Fruit fly (Drosophila melanogaster) ovary, adult (tissue): ENCODE results near the gene CG42404.

Experiments used
- CG17801 ChIP-seq: fragments of 200-800 bp; optimal IDR thresholded peaks from 2 replicates; lab custom pipeline; 2019; ENCODE audit warnings: missing biosample characterization, mild to moderate bottlenecking, missing genetic modification characterization, moderate library complexity; ENCODE audit not compliant: partially characterized antibody

Gene CG42404

DNA sequence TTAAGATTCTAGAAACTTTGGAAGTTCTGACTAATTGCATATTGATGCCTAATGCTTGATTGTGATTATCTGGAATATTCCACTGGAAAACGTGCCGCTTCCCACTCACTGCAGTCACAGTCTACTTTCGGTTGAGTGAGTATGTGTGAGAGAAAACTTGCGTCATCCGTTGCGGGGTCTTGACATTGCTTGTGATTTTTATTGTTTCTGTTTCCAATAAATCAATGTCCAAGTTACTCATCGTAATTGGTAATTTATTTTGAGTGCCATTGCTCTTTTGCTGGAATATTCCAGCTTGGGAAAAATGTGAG lies 6.9 kb upstream of the CG42404 start:
- no peak for TF ChIP-seq CG17801

DNA sequence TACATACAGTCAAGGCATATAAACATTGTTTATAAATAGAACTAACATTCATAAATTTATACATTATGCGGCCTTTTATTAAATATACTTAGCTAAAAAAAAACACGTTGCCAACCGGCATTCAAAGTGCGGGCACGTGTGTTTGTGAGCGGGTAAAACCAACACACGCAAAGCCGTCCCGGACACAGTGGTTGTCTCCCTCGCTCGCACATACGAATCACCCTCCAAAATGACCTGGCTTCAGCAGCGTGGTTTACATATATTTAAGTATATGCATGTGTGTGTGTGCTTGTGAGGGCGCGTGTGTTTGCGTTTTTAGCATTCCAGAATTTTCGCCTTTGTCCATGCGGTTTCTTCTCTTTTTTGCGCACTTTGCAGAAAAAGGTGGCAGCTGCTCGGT lies 6.4 kb upstream of the CG42404 start:
- TF ChIP-seq CG17801: no peak

DNA sequence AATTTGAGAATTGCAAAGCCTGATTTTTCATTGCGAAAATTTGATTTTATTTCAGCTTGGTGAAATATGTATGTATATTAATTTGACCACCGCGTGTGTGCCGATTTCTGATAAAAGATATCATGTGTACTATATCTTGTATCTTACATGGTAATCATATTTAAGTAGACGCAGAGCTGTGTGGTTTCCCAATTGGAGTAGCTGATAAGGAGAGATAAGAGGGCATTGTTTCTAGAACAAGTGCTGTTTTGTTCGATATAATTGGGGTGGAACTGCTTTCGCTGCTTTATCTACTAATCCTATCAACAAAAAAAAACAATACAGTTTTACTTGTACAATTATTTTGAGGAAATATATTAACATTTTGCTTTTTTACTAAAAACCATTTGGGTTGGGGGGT lies 3.3 kb upstream of the CG42404 start:
- no peak for TF ChIP-seq CG17801

DNA sequence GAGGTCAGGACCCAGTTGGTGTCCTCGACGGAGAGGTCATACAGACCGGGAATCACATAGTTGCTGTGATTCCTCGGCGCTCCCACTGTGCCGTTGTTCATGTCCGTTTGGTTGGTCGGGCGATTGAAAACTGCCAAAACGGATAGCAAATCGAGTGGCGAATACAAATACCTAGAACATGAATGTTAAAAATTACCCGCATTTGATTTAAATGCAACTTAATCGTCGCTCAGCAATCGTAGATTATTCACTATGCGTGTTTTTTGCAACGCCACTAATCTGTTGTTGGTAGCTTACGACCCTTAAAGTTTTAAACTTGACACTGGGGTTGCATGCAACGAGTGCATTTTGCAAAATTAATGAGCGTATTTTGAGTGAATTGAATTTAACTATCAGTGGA lies 857 bp upstream of the CG42404 start, which contains the start of gene Amt:
Amt (minus strand) TSS at position 101 of the 400 bp plus-strand sequence.
- TF ChIP-seq CG17801: no peak

DNA sequence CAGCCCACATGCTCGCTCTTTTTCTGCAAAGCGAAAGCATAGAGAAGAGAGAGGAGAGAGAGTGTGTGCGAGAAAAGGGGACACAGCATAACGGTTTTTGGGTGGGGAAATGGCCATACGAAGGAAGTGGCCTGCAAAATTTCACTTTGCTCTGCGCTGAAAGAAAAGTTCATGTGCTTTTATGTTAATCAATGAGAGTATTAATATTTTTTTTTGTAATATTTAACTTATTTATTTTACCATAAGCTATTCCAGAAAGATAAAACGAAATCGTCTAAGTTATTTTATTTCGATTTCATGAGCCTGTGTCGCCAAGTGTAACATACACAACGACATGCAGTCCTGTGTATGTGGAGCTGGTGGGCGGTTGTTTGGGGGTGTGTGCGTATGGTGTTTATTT lies 560 bp downstream of the CG42404 start:
- TF ChIP-seq CG17801: no peak

DNA sequence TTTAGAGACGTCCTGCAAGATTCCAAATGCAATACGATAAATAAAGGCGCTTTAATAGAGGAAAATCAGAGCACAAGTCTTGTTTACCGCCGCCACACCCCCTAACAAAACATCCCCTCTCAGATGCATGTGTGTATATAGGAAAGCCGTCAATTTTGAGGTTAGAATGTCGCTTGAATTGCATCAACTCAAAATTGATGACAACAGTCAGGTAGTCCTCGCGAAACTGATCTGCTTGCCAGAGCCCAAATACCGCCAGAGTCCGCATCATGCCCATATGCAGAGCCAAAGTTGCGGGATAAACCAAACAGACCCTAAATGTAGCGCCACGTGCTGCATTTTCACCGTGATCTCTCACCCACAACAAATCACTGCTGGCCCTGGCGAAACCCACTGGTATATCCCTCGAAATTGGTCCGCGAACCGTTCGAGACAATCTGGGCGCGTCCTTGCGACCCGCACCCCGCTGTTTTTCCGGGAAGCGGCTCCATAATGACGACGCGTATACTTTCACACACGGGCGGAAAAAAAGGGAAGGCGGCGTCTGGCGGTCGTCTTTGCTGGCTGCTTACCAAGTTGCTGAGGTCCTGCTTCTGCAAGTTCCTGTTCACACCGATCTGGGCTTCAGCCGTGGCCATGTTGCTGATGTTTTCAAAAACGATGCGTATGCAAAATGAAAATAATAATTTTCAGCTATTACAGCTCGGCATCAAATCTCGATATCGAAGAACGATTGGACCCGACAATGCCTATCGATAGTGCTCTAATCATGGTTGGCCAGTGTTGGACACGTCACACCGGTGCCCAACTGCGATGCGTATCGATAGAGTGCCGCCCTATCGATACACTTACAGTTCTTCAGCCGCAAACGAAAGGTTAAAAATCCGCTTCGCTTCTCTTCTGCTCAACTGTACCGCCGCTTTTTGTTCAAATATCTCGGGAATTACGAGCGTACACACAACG lies 13.1 kb downstream of the CG42404 start, which contains the start of the genes eIF2gamma and Set:
eIF2gamma (minus strand) TSS at position 749 of the 963 bp plus-strand sequence.
Set (plus strand) TSS at position 843 of the 963 bp plus-strand sequence.
- TF ChIP-seq CG17801: peak; percentile 38

DNA sequence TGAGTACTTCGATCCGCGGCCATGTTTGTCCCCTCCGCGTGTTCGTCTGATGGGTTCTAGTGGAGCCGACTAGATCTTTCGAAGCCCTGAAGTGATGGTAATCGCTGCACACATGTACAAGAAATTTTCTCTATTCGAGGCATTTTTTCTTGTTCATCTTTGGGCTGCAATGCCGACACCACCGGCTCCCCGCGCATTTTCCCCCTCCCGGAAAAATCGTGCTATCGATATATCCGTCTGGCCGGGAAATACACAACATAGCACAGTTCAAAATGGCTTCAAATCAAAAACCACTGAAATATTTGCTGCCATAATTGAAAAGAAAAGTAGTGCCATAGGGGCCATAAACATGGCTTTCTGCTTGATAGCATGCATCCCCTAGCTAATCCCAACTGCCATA lies 14.1 kb downstream of the CG42404 start:
- TF ChIP-seq CG17801: no peak

DNA sequence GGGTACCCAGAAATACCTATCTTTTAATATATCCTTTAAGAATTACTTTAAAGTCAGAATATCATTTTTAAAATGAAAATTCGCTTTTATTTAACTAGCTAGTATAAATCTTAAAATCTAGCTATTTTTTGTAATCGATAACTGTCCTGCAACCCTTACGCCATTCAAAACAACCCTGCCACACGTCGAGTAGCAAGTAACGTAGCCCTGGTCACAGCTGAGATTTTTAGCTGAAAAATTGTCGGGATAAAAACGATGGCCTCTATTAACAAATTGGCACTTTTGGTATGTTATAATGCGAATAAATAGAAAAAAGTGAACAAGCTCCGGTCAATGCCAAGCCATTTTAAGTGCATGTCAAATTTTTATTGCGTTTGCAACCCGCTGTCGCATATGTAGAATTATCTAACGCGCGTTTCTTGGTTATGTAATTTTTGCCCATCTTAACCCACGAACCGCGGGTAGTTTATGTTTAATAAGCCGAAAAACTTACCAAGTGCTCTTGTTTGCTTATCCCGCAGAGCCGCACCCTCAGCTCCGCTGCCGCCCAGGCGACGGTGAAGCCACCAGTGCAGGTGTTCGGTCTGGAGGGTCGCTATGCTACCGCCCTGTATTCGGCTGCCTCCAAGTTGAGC lies 15.6 kb downstream of the CG42404 start, which contains the start of gene ATPsynO:
ATPsynO (plus strand) TSS at position 186 of the 635 bp plus-strand sequence.
- peak; percentile 54 for TF ChIP-seq CG17801

DNA sequence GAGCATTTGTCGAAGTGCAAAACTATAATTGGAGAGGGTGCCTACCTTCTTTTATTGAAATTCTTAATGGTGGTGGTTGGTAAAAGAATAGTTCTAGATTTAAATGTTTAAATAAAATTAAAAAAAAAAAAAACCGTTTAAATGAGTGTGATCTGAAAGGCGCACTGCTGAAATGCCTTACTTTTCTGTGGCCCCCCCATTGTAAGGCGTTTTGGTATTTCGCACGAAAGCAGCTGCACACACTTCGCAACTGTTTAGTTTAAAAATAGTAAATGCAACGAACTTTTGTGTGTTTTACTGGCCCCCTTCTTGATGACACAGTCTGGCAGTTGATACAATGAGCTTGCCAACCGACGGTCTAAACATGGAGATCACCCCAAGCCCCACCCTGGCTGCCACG lies 18.5 kb downstream of the CG42404 start, which contains the start of the genes CG14864 and Zip88E:
CG14864 (minus strand) TSS at position 113 of the 400 bp plus-strand sequence.
Zip88E (plus strand) TSS at position 237 of the 400 bp plus-strand sequence.
- TF ChIP-seq CG17801: peak; percentile 21

DNA sequence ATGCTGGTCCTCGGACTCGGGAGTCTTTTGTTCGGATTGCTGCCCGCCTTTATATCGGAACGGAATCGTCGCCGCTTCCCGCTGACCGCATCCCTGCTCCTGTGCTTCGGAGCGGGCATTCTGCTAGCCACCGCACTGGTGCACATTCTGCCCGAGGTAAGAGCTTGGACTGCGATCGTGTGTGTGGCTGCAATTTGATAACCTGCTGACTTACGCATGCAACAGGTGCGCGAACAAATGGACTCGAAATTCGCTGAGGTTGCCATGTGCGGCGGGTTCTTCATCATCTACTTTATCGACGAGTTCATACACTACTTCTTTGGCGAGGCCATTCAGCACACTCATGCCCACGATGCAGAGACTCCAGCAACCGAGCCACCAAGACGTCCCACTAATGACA lies 19.0 kb downstream of the CG42404 start:
- TF ChIP-seq CG17801: no peak

DNA sequence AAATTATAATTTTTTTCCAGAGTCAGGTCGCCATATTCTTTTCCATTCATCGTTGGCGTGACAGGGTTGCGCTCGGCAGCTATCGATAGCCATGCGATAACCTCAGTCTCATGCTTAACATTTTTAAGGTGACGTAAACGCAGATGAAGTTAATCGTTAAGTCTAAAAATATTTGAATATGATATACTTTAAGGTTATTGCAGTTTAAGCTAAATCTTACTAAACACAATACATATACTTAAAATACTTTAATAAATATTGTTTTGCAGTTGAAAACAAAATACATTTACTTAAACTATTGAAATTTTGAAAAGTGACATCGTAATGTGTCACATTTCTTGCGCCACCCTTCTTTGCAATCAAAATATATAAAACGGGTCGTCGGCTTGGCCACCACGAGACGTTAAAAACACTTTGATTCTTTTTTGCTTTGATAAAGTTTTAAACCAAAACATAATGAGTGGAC lies 25.3 kb downstream of the CG42404 start, which contains the start of the genes Cp190 and CG4338:
Cp190 (minus strand) TSS at position 84 of the 466 bp plus-strand sequence.
CG4338 (plus strand) TSS at position 365 of the 466 bp plus-strand sequence.
- peak; percentile 99 for TF ChIP-seq CG17801

DNA sequence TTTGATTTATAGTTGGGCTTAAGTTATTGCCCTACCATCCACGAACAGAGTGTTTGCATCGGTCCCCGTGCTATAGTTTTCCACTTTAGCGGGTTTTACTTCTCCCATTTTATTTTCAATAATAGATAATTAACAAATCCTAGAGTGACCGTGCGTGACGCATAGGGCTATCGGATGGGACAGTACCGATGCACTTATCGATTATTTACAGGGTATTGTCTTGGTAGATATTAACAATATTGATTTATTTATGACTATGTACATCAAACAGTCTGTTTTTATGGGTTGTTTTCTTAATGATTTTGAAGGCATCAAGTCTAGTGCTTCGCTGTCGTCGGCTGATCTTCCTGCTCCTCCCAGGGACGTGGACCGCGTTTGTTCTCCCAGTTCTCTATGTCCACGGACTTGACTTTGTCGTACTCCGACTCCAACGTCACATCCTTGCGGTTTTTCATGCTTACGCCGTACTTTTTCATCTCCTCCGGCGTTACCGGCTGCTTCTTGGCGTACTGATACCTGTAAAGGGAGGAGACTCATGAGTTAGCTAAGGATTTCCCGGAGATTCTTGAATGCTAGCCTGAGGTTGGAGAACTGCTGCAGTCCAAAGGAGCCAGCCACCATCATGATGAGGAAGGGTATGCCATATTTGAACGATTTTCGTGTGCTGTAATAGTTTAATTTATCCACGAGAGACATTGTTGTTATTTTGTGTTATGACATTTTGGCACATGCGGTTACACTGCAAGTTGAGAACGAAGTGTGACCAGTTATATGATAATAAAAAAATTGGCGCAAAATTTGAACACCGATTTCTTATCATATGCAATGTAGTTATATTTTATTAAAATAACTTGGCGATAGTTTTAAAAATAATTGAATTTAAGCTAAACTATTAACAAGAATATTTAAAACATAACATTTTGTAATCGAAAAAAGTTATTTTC lies 28.3 kb downstream of the CG42404 start, which contains the start of the genes MRG15 and Tm1:
MRG15 (minus strand) TSS at position 184 of the 944 bp plus-strand sequence.
Tm1 (plus strand) TSS at position 295 of the 944 bp plus-strand sequence.
- no peak for TF ChIP-seq CG17801

DNA sequence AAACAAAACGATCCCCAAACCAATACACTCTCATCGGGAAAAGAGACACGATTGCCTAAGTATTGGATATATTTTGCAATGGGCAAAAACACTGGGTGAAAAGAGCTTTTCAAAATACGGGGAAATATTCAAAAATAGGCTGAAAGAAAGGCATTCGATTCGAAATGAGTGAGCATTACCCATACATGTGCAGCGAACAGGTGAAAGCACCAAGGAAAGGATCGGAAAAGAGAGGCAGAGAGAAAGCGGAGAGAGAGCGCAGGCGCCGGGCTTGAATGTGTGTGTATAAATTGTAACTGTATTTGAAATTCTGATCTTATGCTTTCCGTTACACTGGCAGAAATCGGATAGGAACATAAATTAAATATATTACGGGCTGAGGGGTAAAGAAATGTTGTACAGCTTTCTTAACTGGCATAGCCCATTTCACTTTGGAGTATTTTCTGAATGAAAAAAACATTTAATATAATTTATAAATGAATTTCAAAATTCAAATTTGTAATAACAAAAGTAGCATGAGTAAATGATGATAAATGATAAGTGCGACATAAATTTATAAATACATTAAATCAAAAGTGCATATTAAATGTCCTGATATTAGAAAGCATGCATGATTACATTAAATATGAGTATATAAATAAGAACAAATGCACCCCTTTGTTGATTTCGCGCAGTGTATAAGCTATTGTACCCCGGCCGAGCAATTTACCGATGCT lies 30.9 kb downstream of the CG42404 start:
- peak; percentile 25 for TF ChIP-seq CG17801

DNA sequence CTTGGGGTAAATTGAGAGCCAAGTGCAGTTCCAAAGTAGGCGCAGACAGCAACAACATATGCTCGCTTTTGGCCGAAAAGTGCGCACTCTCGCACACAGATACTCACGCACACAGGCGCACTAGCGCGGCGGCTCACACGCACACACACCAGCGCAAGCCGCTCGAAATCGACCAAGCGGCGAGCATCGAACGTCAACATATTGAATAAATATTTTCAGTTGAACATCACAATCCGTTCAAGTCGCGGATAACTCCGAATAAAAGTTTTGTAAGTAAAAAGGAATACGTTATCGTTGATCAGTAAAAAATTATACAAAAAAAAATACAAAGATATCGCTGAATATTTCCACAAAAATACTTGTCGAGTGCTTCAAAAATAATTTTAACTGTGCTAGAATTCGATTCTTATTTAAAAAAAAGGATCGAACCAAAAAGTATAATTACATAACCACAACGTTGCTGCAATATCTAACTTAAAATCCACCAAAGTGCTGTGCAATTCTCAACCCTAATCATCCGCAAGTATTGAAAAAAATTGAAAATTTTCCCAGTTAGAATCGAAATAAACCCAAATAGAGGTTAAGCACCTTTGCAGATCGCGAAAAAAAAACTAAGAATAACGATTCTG lies 31.6 kb downstream of the CG42404 start:
- TF ChIP-seq CG17801: no peak
